Worm (Caenorhabditis elegans): ENCODE results near the gene Y97E10AL.1.

Y97E10AL.1 gene

DNA sequence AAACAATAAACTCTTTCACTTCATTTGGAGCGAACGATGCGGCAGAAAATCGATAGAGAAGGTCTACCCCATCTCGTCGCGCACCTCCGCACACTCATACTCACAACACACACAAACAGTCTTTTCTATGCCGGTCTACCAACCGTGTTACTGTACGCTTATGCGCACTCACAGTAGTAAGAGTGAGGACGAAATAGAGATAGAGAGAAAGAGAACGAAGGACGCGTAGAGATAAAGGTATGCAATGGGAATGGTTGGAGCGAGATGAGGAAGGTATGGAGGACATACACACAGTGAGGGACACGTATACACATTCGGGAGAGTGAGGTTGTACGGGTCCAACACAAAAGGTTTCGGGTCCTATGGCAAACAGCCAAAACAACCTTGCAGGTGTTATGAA, 7.2 kb upstream of the Y97E10AL.1 start:
- peak; percentile 5 to 46 for TF ChIP-seq lsy-2 (tag; optimal IDR thresholded peaks at IDR 0.05)
- TF ChIP-seq sma-9 (GFP tag; optimal IDR thresholded peaks at IDR 0.05), result peak; percentile 25
- no peak for TF ChIP-seq sma-9 (tag; optimal IDR thresholded peaks at IDR 0.05)
- TF ChIP-seq sma-3 (GFP tag; optimal IDR thresholded peaks at IDR 0.05), result peak; percentile 9
- TF ChIP-seq C34F6.9 (tag; optimal IDR thresholded peaks at IDR 0.05), result no peak
- no peak for TF ChIP-seq zag-1 (tag; optimal IDR thresholded peaks at IDR 0.05)
- no peak for TF ChIP-seq lin-39 (tag; optimal IDR thresholded peaks at IDR 0.05)
- no peak for TF ChIP-seq nhr-237 (tag; optimal IDR thresholded peaks at IDR 0.05)
- TF ChIP-seq gmeb-1 (tag; optimal IDR thresholded peaks at IDR 0.05), result peak; percentile 22
- TF ChIP-seq mbf-1 (tag; optimal IDR thresholded peaks at IDR 0.05), result no peak
- peak; percentile 67 for TF ChIP-seq fos-1 (tag; optimal IDR thresholded peaks at IDR 0.05)
- TF ChIP-seq alr-1 (tag; optimal IDR thresholded peaks at IDR 0.05), result no peak
- TF ChIP-seq lin-11 (tag; optimal IDR thresholded peaks at IDR 0.05), result no peak
- TF ChIP-seq sem-4 (tag; optimal IDR thresholded peaks at IDR 0.05), result no peak
- peak; percentile 33 for TF ChIP-seq F13H6.1 (tag; optimal IDR thresholded peaks at IDR 0.05)
- TF ChIP-seq unc-62 (GFP tag; optimal IDR thresholded peaks at IDR 0.05), result no peak
- TF ChIP-seq peb-1 (tag; optimal IDR thresholded peaks at IDR 0.05), result peak; percentile 36
- no peak for TF ChIP-seq dmd-4 (tag; optimal IDR thresholded peaks at IDR 0.05)
- no peak for TF ChIP-seq ztf-4 (tag; optimal IDR thresholded peaks at IDR 0.05)
- no peak for TF ChIP-seq elt-1 (tag; optimal IDR thresholded peaks at IDR 0.05)
- TF ChIP-seq nhr-129 (tag; optimal IDR thresholded peaks at IDR 0.05), result peak; percentile 83
- no peak for TF ChIP-seq nhr-11 (tag; optimal IDR thresholded peaks at IDR 0.05)
- no peak for TF ChIP-seq snpc-4 (tag; optimal IDR thresholded peaks at IDR 0.05)
- TF ChIP-seq unc-39 (tag; optimal IDR thresholded peaks at IDR 0.05), result no peak
- TF ChIP-seq nhr-25 (tag; optimal IDR thresholded peaks at IDR 0.05), result peak; percentile 78

DNA sequence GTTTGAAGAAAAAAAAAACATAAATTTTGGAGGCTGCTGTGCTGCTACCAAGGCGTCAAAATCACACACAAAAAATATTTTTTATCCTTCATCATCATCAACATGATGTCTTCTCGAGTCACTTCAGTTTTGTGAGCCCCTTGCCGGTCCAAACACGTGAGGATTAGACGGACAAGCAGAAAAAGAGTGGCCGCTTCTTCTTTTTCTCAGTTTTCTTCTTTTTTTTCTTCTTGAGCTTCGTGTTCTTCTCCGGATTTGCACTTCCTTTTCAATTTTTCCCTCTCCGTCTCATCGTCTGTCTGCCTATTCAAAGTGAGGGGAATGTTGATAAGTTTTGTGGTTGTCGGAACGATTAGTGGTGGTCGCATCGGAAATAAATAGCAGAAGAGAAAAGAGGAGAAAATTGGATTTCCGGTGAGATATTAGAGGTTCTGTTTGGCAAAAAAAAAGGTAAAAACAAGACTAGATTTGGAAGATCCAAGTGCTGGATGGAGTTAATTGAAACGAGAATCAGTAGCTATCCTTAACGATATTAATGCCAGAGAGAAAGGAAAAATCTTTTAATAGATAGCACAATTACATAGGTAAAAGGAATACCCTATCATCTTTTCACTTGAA, 5.5 kb upstream of the Y97E10AL.1 start:
- TF ChIP-seq snpc-4 (tag; optimal IDR thresholded peaks at IDR 0.05) (peak; percentile 26), ama-1 (optimal IDR thresholded peaks at IDR 0.05) (no peak), unc-55 (GFP tag; optimal IDR thresholded peaks at IDR 0.05) (peak; percentile 83), lsy-2 (tag; optimal IDR thresholded peaks at IDR 0.05) (peak in 1 of 2 experiments; percentile 56), nhr-77 (tag; optimal IDR thresholded peaks at IDR 0.05) (no peak), F13H6.1 (tag; optimal IDR thresholded peaks at IDR 0.05) (peak; percentile 14), mdl-1 (tag; optimal IDR thresholded peaks at IDR 0.05) (peak in 1 of 2 experiments; percentile 67), egl-27 (tag; optimal IDR thresholded peaks at IDR 0.05) (peak; percentile 32), ZK546.5 (tag; optimal IDR thresholded peaks at IDR 0.05) (no peak), sma-9 (GFP tag; optimal IDR thresholded peaks at IDR 0.05) (peak; percentile 19), sma-9 (tag; optimal IDR thresholded peaks at IDR 0.05) (no peak), Y55F3AM.14 (GFP tag; optimal IDR thresholded peaks at IDR 0.05) (peak; percentile 11), zag-1 (tag; optimal IDR thresholded peaks at IDR 0.05) (peak; percentile 61), nhr-129 (tag; optimal IDR thresholded peaks at IDR 0.05) (peak; percentile 28), R02D3.7 (tag; optimal IDR thresholded peaks at IDR 0.05) (no peak), crh-2 (tag; optimal IDR thresholded peaks at IDR 0.05) (peak; percentile 11), C34F6.9 (tag; optimal IDR thresholded peaks at IDR 0.05) (peak; percentile 62)

DNA sequence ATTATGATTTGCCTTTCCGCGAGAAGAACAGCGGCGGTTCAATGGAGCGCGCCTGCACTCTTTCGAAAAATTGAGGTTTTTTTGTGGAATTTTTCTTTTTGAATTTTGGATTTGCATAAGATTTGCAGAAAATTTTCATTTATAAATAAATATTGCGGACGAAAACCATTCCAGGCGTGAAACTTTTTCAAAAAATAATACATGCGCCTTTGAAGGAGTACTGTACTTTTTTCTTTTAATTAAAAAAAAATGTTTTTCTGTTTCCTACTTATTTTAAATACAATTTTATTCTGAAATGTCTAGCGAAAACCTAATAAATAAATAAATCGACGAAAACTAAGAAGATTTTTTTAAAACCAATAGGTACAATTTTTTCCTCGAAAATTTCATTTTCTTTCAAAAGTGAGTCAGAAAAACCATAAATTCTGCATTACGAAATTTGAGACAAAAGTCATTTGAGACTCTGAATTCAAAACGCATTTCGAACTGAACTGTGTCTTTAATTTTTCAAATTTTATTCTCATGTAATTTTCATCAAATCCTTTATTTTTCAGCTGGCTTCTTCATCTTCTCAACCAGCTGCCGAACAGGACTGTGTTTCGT, 4.9 kb upstream of the Y97E10AL.1 start, which contains the start of gene F26D11.1:
Gene F26D11.1 (plus strand): TSS at position 553 of the 603 bp plus-strand sequence.
- TF ChIP-seq lin-13 (GFP tag; optimal IDR thresholded peaks at IDR 0.05) (no peak), elt-1 (tag; optimal IDR thresholded peaks at IDR 0.05) (no peak), unc-55 (GFP tag; optimal IDR thresholded peaks at IDR 0.05) (no peak), C34F6.9 (tag; optimal IDR thresholded peaks at IDR 0.05) (no peak), unc-39 (tag; optimal IDR thresholded peaks at IDR 0.05) (no peak)

DNA sequence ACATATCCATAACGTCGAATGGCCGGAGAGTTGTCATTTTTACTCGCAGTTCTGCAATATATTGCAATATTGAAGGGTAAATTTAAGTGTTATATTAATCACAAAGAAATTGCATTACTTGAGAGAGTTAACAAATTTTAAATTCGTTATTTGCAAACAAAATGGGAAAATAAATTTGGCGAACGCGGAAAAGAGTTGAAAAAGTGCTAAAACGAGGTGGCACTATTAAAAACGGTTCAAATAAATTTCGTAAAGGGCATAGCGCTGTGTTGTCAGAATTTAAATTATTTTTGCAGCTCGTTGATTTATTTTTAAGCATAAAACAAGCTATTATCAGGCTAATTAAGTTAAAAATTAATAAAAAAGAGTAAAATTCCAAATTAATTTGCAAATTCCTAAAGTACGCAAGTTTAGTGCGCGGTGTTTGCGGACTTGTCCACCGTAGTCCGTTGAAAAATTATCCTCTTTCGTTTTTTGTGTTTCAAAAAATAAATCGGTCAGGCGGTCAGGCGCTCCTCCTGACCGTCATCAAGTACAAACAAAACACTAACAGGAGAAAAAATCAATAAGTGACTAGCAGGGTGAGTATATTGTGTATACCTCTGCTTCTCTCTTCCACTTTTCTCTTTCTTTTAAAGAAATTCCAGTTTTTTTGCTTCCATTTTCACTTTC, 2.4 kb upstream of the Y97E10AL.1 start, which contains the start of the genes natb-1 and abhd-12:
Gene natb-1 (minus strand): TSS at position 51 of the 672 bp plus-strand sequence.
Gene abhd-12 (plus strand): TSS at position 499 of the 672 bp plus-strand sequence.
- TF ChIP-seq lin-13 (GFP tag; optimal IDR thresholded peaks at IDR 0.05) (no peak), sem-4 (tag; optimal IDR thresholded peaks at IDR 0.05) (no peak), crh-2 (tag; optimal IDR thresholded peaks at IDR 0.05) (peak; percentile 12), nhr-12 (tag; optimal IDR thresholded peaks at IDR 0.05) (no peak), nhr-129 (tag; optimal IDR thresholded peaks at IDR 0.05) (peak; percentile 45), Y55F3AM.14 (GFP tag; optimal IDR thresholded peaks at IDR 0.05) (no peak), nhr-21 (tag; optimal IDR thresholded peaks at IDR 0.05) (no peak), nhr-10 (tag; optimal IDR thresholded peaks at IDR 0.05) (no peak), lsy-2 (tag; optimal IDR thresholded peaks at IDR 0.05) (peak; percentile 84 to 96), nhr-25 (tag; optimal IDR thresholded peaks at IDR 0.05) (peak; percentile 30), fos-1 (tag; optimal IDR thresholded peaks at IDR 0.05) (peak; percentile 20), C34F6.9 (tag; optimal IDR thresholded peaks at IDR 0.05) (peak; percentile 75), gmeb-1 (tag; optimal IDR thresholded peaks at IDR 0.05) (peak; percentile 54), unc-55 (GFP tag; optimal IDR thresholded peaks at IDR 0.05) (peak; percentile 72), blmp-1 (tag; optimal IDR thresholded peaks at IDR 0.05; ENCODE audit: insufficient read depth) (peak; percentile 3), lin-11 (tag; optimal IDR thresholded peaks at IDR 0.05) (no peak)

Measured in whole organism, L2 larva.